Worm (Caenorhabditis elegans): ENCODE data around the gene moa-2.

ce11 chrII:7670039-7670438 lies 28.8 kb downstream of the moa-2 start:
- TF ChIP-seq him-1 (tag; optimal IDR thresholded peaks at IDR 0.05) = no peak
- no peak for TF ChIP-seq W03F9.2 (tag; optimal IDR thresholded peaks at IDR 0.05)
- no peak for TF ChIP-seq dao-5 (tag; optimal IDR thresholded peaks at IDR 0.05)
